Fruit fly (Drosophila melanogaster) whole organism, embryonic: Measurements from ENCODE around the gene CG13947.

ENCODE experiments used
- Atf-2 ChIP-seq: fragments of 200-800 bp; sonication (Bioruptor generic); optimal IDR thresholded peaks from 2 replicates; lab custom pipeline; 2016; ENCODE audit warnings: missing biosample characterization, missing genetic modification characterization
- CG11456 ChIP-seq: fragments of 200-800 bp; sonication (Bioruptor generic); IDR thresholded peaks from 3 replicates; pipeline ENCODE4 v1.3.6; 2022; ENCODE audit warnings: missing biosample characterization, missing genetic modification characterization
- CG1603 ChIP-seq: fragments of 200-800 bp; sonication (Bioruptor generic); optimal IDR thresholded peaks from 2 replicates; lab custom pipeline; 2019; ENCODE audit warnings: missing biosample characterization, mild to moderate bottlenecking, missing genetic modification characterization, moderate library complexity
- CG7556 ChIP-seq: fragments of 200-800 bp; sonication (Bioruptor generic); optimal IDR thresholded peaks from 2 replicates; lab custom pipeline; 2017; ENCODE audit warnings: missing biosample characterization, mild to moderate bottlenecking, missing genetic modification characterization
- D19A ChIP-seq: fragments of 200-800 bp; optimal IDR thresholded peaks from 3 replicates; lab custom pipeline; 2019; ENCODE audit warnings: missing biosample characterization, mild to moderate bottlenecking, missing genetic modification characterization, moderate library complexity
- D19B ChIP-seq: fragments of 200-800 bp; sonication (Bioruptor generic); optimal IDR thresholded peaks from 2 replicates; lab custom pipeline; 2017; ENCODE audit warnings: missing biosample characterization, mild to moderate bottlenecking, missing genetic modification characterization
- Ets97D ChIP-seq: fragments of 200-800 bp; sonication (Bioruptor generic); optimal IDR thresholded peaks from 3 replicates; lab custom pipeline; 2016; ENCODE audit warnings: missing biosample characterization, missing genetic modification characterization
- Lhr ChIP-seq: fragments of 200-800 bp; sonication (Bioruptor generic); optimal IDR thresholded peaks from 3 replicates; lab custom pipeline; 2017; ENCODE audit warnings: mild to moderate bottlenecking, missing biosample characterization, missing genetic modification reagents, missing genetic modification characterization
- Sry-δ ChIP-seq: fragments of 200-800 bp; sonication (Bioruptor generic); optimal IDR thresholded peaks from 2 replicates; lab custom pipeline; 2016; ENCODE audit warnings: missing biosample characterization, missing genetic modification characterization
- bowl ChIP-seq: fragments of 200-800 bp; sonication (Bioruptor generic); IDR thresholded peaks from 2 replicates; pipeline ENCODE4 v1.3.6; 2022; ENCODE audit warnings: missing biosample characterization, missing genetic modification characterization
- dmrt99B ChIP-seq: fragments of 200-800 bp; sonication (Bioruptor generic); optimal IDR thresholded peaks from 2 replicates; lab custom pipeline; 2018; ENCODE audit warnings: missing biosample characterization, mild to moderate bottlenecking, missing genetic modification characterization, moderate library complexity
- gcm2 ChIP-seq: fragments of 200-800 bp; sonication (Bioruptor generic); optimal IDR thresholded peaks from 2 replicates; lab custom pipeline; 2016; ENCODE audit warnings: missing biosample characterization, missing genetic modification characterization
- usp ChIP-seq: fragments of >200 bp; optimal IDR thresholded peaks from 2 replicates; lab custom pipeline; 2017; ENCODE audit warnings: missing biosample characterization, missing genetic modification characterization

dm6 chr2L:780851-781250 is 1.9 kb downstream of the CG13947 start:
- TF ChIP-seq CG11456 (no peak), CG7556 (GFP tag; lab: Kevin White, UChicago) (no peak), Atf-2 (no peak), Lhr (GFP tag; lab: Kevin White, UChicago) (no peak), Ets97D (GFP tag; lab: Kevin White, UChicago) (no peak), usp (GFP tag; lab: Kevin White, UChicago) (no peak), CG1603 (no peak), gcm2 (GFP tag; lab: Kevin White, UChicago) (no peak), Sry-δ (no peak), D19B (no peak), D19A (tag; lab: Kevin White, UChicago) (no peak), dmrt99B (tag; lab: Kevin White, UChicago) (no peak), bowl (GFP tag; lab: Robert Waterston, UW) (no peak)
